Worm (Caenorhabditis elegans): ENCODE measurements around the gene ant-1.3.

Gene ant-1.3

DNA sequence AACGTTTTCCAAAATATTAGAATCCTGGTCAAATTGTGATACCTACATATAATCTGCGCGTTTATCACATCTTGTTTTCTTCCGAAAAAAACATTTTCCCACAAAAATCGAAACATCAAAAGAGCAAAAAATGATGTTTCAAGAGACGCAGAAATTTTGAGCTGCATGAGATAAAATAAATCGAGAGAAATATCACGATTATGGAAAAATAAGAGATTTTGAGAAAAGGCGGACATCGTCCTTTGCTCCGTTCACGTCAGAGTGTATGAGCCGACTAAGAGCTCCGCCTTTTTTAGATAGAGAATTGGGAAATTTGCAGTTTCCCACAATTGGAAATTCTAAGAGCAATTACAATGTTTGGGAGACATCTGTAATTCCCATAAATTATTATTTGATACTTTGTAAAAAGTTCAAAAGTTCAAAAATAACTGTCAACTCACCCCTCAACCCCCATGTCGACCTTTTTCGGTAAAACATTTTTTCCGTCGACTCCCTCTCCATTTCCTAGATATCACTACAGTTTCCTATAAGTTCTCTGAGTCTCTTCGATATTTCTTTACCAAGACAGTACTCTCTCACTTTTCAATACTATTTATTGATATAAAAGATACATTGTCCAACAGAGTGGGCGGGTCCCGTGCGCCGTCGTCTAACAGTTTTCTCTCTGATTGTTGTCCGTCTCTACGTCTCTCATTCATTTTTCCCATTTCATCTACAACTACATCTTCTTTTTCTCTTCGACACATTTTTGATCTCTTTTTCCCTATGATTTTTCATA, 47.7 kb upstream of the ant-1.3 start (continued):
- no peak for TF ChIP-seq lin-1 (GFP tag; IDR thresholded peaks at IDR 0.05)
- TF ChIP-seq rbr-2 (tag; optimal IDR thresholded peaks at IDR 0.05): no peak
- TF ChIP-seq zfp-3 (GFP tag; conservative IDR thresholded peaks at IDR 0.05): no peak
- no peak for TF ChIP-seq spr-1 (tag; optimal IDR thresholded peaks at IDR 0.05)
- TF ChIP-seq lsy-2 (tag; optimal IDR thresholded peaks at IDR 0.05): peak in 1 of 2 experiments; percentile 24
- TF ChIP-seq F49E8.2 (tag; optimal IDR thresholded peaks at IDR 0.05; ENCODE audit: borderline replicate concordance): no peak
- TF ChIP-seq cey-2 (tag; optimal IDR thresholded peaks at IDR 0.05; ENCODE audit: borderline replicate concordance, insufficient read depth): peak; percentile 6
- TF ChIP-seq nhr-77 (tag; optimal IDR thresholded peaks at IDR 0.05): peak; percentile 48
- peak; percentile 71 for TF ChIP-seq dmd-6 (GFP tag; IDR thresholded peaks at IDR 0.05)
- TF ChIP-seq skn-1 (tag; optimal IDR thresholded peaks at IDR 0.05): no peak
- TF ChIP-seq hmg-1.1 (GFP tag; IDR thresholded peaks at IDR 0.05): 0 out of 2 replicates have a peak, but pooled peaks have one; percentile 15
- no peak for TF ChIP-seq Y5F2A.4 (GFP tag; optimal IDR thresholded peaks at IDR 0.05)
- peak; percentile 94 for TF ChIP-seq nhr-28 (tag; optimal IDR thresholded peaks at IDR 0.05)
- TF ChIP-seq mxl-3 (GFP tag; optimal IDR thresholded peaks at IDR 0.05): no peak
- no peak for TF ChIP-seq R02D3.7 (tag; optimal IDR thresholded peaks at IDR 0.05)
- TF ChIP-seq nhr-111 (GFP tag; optimal IDR thresholded peaks at IDR 0.05): no peak
- no peak for TF ChIP-seq ZK337.2 (GFP tag; IDR thresholded peaks at IDR 0.05)
- TF ChIP-seq Y48G9A.11 (GFP tag; IDR thresholded peaks at IDR 0.05): no peak
- peak; percentile 69 for TF ChIP-seq hlh-11 (tag; optimal IDR thresholded peaks at IDR 0.05)
- no peak for TF ChIP-seq zip-11 (GFP tag; IDR thresholded peaks at IDR 0.05)
- TF ChIP-seq aly-2 (tag; optimal IDR thresholded peaks at IDR 0.05): no peak
- TF ChIP-seq fos-1 (tag; optimal IDR thresholded peaks at IDR 0.05): no peak

DNA sequence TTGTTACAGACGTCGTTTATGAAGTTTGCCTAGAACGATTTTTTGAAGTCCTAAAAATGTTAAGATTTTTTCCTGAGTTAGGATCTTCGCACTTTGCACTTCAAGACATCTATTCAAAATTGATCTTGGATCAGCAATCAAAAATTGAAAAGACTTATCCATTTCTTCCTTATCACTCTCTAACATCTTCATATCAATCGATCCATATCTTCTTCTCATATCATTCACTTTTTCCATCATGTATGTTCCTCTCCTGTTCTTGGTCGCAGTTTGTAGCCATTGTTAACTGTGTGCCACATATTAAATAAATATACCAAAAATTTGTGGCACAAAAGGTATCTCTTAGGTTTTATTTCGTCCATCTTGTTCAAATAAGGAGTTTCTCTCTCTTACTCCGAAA, 46.6 kb upstream of the ant-1.3 start:
- peak; percentile 61 for TF ChIP-seq nhr-28 (tag; optimal IDR thresholded peaks at IDR 0.05)
- no peak for TF ChIP-seq nhr-48 (tag; optimal IDR thresholded peaks at IDR 0.05)

- TF ChIP-seq snpc-4 (tag; optimal IDR thresholded peaks at IDR 0.05): no peak
- TF ChIP-seq lir-3 (tag; optimal IDR thresholded peaks at IDR 0.05): no peak
- no peak for TF ChIP-seq nhr-42 (GFP tag; IDR thresholded peaks at IDR 0.05)
- no peak for TF ChIP-seq lin-15B (tag; optimal IDR thresholded peaks at IDR 0.05)
- TF ChIP-seq sdz-12 (GFP tag; optimal IDR thresholded peaks at IDR 0.05): no peak
- no peak for TF ChIP-seq dpl-1 (GFP tag; optimal IDR thresholded peaks at IDR 0.05)
- no peak for TF ChIP-seq nhr-48 (tag; optimal IDR thresholded peaks at IDR 0.05)
These were observed 39.2 kb upstream of the ant-1.3 start, which contains the start of gene C28D4.8 for ce11 chrIV:9748342-9748741. Gene C28D4.8 (minus strand): TSS chrIV:9748442.

DNA sequence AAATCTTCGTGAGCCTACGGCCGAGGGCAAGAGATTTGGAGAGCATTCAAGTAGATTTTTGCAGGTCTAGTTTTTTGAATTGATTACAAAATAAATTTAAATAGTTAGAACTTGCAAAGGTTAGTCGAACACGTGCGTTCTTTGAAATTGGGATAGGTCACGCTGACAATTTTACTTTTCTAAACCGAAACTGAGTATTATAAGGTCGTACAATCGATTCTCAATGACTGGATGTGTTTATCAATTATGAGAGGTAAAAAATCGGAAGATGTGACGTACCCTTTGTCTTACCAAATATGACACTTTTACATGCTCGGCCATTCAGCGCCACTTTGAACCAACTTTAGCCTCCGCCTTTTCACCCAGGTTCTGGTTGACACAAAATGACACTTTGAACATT, 37.7 kb upstream of the ant-1.3 start, which contains the start of gene C28D4.5:
TSS of gene C28D4.5 (minus strand) at position 101 of the 400 bp plus-strand sequence.
- no peak for TF ChIP-seq Y75B8A.6 (GFP tag; IDR thresholded peaks at IDR 0.05)
- TF ChIP-seq spr-1 (tag; optimal IDR thresholded peaks at IDR 0.05): no peak
- TF ChIP-seq duxl-1 (tag; optimal IDR thresholded peaks at IDR 0.05; ENCODE audit: poor library complexity): no peak
- no peak for TF ChIP-seq nhr-28 (tag; optimal IDR thresholded peaks at IDR 0.05)
- TF ChIP-seq unc-62 (GFP tag; optimal IDR thresholded peaks at IDR 0.05 in 1 of 2): no peak
- TF ChIP-seq unc-62 (tag; optimal IDR thresholded peaks at IDR 0.05): no peak
- TF ChIP-seq lin-1 (GFP tag; IDR thresholded peaks at IDR 0.05): no peak
- TF ChIP-seq lin-38 (GFP tag; IDR thresholded peaks at IDR 0.05): no peak
- no peak for TF ChIP-seq ceh-62 (tag; optimal IDR thresholded peaks at IDR 0.05)
- no peak for TF ChIP-seq nhr-77 (tag; optimal IDR thresholded peaks at IDR 0.05)
- no peak for TF ChIP-seq ceh-32 (tag; optimal IDR thresholded peaks at IDR 0.05; ENCODE audit: poor library complexity)
- no peak for TF ChIP-seq fos-1 (tag; optimal IDR thresholded peaks at IDR 0.05)
- TF ChIP-seq dmd-6 (GFP tag; IDR thresholded peaks at IDR 0.05): no peak
- no peak for TF ChIP-seq set-16 (GFP tag; IDR thresholded peaks at IDR 0.05)
- no peak for TF ChIP-seq lim-7 (GFP tag; IDR thresholded peaks at IDR 0.05)
- TF ChIP-seq spr-3 (GFP tag; optimal IDR thresholded peaks at IDR 0.05): no peak
- TF ChIP-seq dve-1 (tag; optimal IDR thresholded peaks at IDR 0.05; ENCODE audit: insufficient read depth): no peak
- TF ChIP-seq aly-2 (tag; optimal IDR thresholded peaks at IDR 0.05): no peak
- no peak for TF ChIP-seq pha-4 (GFP tag; IDR thresholded peaks at IDR 0.05)
- TF ChIP-seq pha-4 (tag; optimal IDR thresholded peaks at IDR 0.05): no peak
- no peak for TF ChIP-seq daf-19 (GFP tag; conservative IDR thresholded peaks at IDR 0.05)
- TF ChIP-seq mdl-1 (tag; optimal IDR thresholded peaks at IDR 0.05): no peak

Measured in whole organism, L4 larva.